Fruit fly (Drosophila melanogaster): ENCODE data around the gene CG15721.

CG15721 gene

dm6 chrX:12970411-12970810 lies at the start of gene CG15721:
TSS of gene CG15721 (plus strand) at chrX:12970711.
- TF ChIP-seq Mio (GFP tag; optimal IDR thresholded peaks at IDR 0.05) (no peak), CrebA (GFP tag; optimal IDR thresholded peaks at IDR 0.05; ENCODE audit: borderline replicate concordance) (no peak), dl (GFP tag; optimal IDR thresholded peaks at IDR 0.05; ENCODE audit: insufficient read depth in 1 of 2, partially characterized antibody in 2 of 2) (no peak), rgr (GFP tag; optimal IDR thresholded peaks at IDR 0.05) (no peak), Myc (optimal IDR thresholded peaks at IDR 0.05) (no peak), jim (GFP tag; optimal IDR thresholded peaks at IDR 0.05) (no peak), Dfd (GFP tag; optimal IDR thresholded peaks at IDR 0.05) (no peak), Hnf4 (GFP tag; optimal IDR thresholded peaks at IDR 0.05) (no peak), GATAd (GFP tag; optimal IDR thresholded peaks at IDR 0.05) (no peak)

dm6 chrX:12922338-12922737 lies 48.2 kb upstream of the CG15721 start:
- TF ChIP-seq OdsH (GFP tag; optimal IDR thresholded peaks at IDR 0.05) = no peak
- TF ChIP-seq dmrt93B (GFP tag; optimal IDR thresholded peaks at IDR 0.05) = no peak
- no peak for TF ChIP-seq brk (GFP tag; optimal IDR thresholded peaks at IDR 0.05)

dm6 chrX:12923258-12923901 lies 47.1 kb upstream of the CG15721 start:
- TF ChIP-seq Sp1 (GFP tag; optimal IDR thresholded peaks at IDR 0.05) = peak; percentile 63
- no peak for TF ChIP-seq Hnf4 (GFP tag; optimal IDR thresholded peaks at IDR 0.05)
- TF ChIP-seq HLH106 (tag; optimal IDR thresholded peaks at IDR 0.05) = peak; percentile 26
- TF ChIP-seq ey (GFP tag; optimal IDR thresholded peaks at IDR 0.05) = peak; percentile 7
- TF ChIP-seq lola (GFP tag; optimal IDR thresholded peaks at IDR 0.05) = no peak
- no peak for TF ChIP-seq N (GFP tag; optimal IDR thresholded peaks at IDR 0.05)
- TF ChIP-seq GATAd (GFP tag; optimal IDR thresholded peaks at IDR 0.05) = no peak
- peak in 1 of 2 experiments; percentile 39 for TF ChIP-seq foxo (GFP tag; optimal IDR thresholded peaks at IDR 0.05)
- peak; percentile 56 for TF ChIP-seq fru (GFP tag; optimal IDR thresholded peaks at IDR 0.05)
- TF ChIP-seq h (GFP tag; optimal IDR thresholded peaks at IDR 0.05) = peak; percentile 37
- peak; percentile 21 for TF ChIP-seq br (GFP tag; optimal IDR thresholded peaks at IDR 0.05)
- TF ChIP-seq dsf (GFP tag; optimal IDR thresholded peaks at IDR 0.05; ENCODE audit: borderline replicate concordance) = no peak
- TF ChIP-seq dmrt93B (GFP tag; optimal IDR thresholded peaks at IDR 0.05) = peak; percentile 36
- TF ChIP-seq rgr (GFP tag; optimal IDR thresholded peaks at IDR 0.05) = peak; percentile 6
- TF ChIP-seq OdsH (GFP tag; optimal IDR thresholded peaks at IDR 0.05) = peak; percentile 8
- TF ChIP-seq Jra (GFP tag; optimal IDR thresholded peaks at IDR 0.05) = no peak
- TF ChIP-seq Rel (GFP tag; optimal IDR thresholded peaks at IDR 0.05) = no peak
- no peak for TF ChIP-seq Rel (tag; optimal IDR thresholded peaks at IDR 0.05)
- TF ChIP-seq psq (GFP tag; optimal IDR thresholded peaks at IDR 0.05) = peak; percentile 35

- TF ChIP-seq fru (GFP tag; optimal IDR thresholded peaks at IDR 0.05) (peak; percentile 53), CrebA (GFP tag; optimal IDR thresholded peaks at IDR 0.05; ENCODE audit: borderline replicate concordance) (no peak), sv (GFP tag; optimal IDR thresholded peaks at IDR 0.05) (peak; percentile 13), pan (optimal IDR thresholded peaks at IDR 0.05) (no peak), h (GFP tag; optimal IDR thresholded peaks at IDR 0.05) (peak; percentile 1), foxo (GFP tag; optimal IDR thresholded peaks at IDR 0.05) (peak in 1 of 2 experiments; percentile 61), Sp1 (GFP tag; optimal IDR thresholded peaks at IDR 0.05) (peak; percentile 44), psq (GFP tag; optimal IDR thresholded peaks at IDR 0.05) (peak; percentile 23), OdsH (GFP tag; optimal IDR thresholded peaks at IDR 0.05) (peak; percentile 12), HLH106 (tag; optimal IDR thresholded peaks at IDR 0.05) (peak; percentile 30), Dfd (GFP tag; optimal IDR thresholded peaks at IDR 0.05) (peak; percentile 37), CG9705 (GFP tag; optimal IDR thresholded peaks at IDR 0.05) (no peak)
These were observed 44.9 kb upstream of the CG15721 start for dm6 chrX:12925426-12926256.

dm6 chrX:12927612-12928011 lies 42.9 kb upstream of the CG15721 start:
- TF ChIP-seq Jra (GFP tag; optimal IDR thresholded peaks at IDR 0.05) (no peak), dmrt93B (GFP tag; optimal IDR thresholded peaks at IDR 0.05) (no peak), dl (GFP tag; optimal IDR thresholded peaks at IDR 0.05; ENCODE audit: insufficient read depth in 1 of 2, partially characterized antibody in 2 of 2) (no peak)
